Fruit fly (Drosophila melanogaster) ovary, adult (tissue): ENCODE data around the gene CG5412.

Experiments used
- CG17801 ChIP-seq: fragments of 200-800 bp; optimal IDR thresholded peaks from 2 replicates; lab custom pipeline; 2019; ENCODE audit warnings: missing biosample characterization, mild to moderate bottlenecking, missing genetic modification characterization, moderate library complexity; ENCODE audit not compliant: partially characterized antibody

The CG5412 gene

DNA sequence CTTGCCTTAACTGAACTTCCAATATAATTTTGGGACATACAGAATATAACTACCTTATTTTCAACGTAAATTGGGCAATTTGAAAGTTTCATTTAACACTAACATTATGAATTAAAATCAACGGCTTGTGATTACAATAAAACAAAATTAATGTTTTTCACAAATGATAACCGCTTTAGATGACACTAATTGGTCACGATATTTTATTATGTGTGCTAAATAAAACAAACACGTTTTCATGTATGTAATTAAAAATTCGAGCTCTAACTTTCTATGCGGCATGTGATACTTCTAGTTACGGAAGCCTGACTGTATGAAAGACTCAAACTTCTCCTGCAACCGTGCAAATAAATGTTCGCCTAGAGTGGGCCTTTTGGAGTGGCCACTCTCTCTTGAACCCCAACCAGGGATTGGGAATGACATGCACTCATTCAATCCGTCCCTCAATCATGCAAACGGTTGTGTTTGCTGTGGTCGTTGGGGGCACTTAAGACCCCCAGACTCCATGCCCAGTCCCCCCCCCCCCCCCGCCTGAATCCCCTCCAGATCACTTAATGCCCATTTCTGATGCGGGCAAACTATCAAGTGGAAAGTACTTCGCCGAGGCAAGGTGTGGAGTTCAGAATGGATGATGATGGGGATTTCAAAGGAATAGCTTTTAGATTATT lies 18.4 kb downstream of the CG5412 start:
- TF ChIP-seq CG17801: no peak

DNA sequence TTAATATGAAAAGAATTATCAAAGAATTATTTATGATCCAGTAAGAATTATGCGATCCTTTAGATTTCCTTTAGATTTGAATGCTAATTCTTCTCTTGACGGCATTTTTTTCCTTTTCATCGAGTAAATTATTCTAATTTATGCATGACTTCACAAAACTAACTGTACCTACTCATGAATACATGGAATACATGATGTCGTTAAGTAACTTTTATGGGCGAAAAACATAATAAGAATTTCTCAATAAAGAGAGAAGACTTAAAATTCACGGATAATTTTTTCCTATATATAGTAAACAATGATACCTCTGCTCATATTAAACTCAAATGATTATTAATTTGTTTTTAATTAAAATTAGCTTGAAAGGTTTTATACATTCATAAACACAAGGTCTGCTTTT lies 19.0 kb downstream of the CG5412 start:
- TF ChIP-seq CG17801: no peak

DNA sequence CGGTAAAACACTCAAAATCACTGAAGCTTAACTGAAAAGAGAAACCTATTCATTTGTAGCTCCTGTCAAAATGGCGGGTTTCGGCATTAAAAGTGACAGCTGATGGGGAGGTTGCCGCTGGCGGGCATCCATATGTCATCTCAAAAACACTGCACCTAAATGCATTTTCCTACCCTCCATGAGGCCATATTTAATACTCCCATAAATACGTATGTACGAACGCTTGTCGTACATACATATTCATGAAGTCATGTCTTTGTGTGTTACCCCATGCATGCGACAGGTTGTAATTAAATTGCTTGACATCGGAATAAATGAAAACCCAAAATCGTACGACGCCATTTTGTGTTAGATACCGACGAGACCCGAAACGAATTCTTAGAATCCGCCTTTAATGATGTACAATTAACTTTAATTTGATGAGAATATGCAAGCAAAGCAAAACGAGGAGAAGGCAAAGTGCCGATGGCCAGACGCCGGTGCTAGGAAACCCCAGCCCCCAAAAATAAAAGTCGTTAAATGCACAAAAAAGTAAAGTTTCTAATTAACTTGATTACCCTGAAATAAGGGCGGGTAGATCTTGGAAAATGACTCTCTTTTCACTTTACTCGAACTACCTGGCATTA lies 19.6 kb downstream of the CG5412 start:
- TF ChIP-seq CG17801: no peak

DNA sequence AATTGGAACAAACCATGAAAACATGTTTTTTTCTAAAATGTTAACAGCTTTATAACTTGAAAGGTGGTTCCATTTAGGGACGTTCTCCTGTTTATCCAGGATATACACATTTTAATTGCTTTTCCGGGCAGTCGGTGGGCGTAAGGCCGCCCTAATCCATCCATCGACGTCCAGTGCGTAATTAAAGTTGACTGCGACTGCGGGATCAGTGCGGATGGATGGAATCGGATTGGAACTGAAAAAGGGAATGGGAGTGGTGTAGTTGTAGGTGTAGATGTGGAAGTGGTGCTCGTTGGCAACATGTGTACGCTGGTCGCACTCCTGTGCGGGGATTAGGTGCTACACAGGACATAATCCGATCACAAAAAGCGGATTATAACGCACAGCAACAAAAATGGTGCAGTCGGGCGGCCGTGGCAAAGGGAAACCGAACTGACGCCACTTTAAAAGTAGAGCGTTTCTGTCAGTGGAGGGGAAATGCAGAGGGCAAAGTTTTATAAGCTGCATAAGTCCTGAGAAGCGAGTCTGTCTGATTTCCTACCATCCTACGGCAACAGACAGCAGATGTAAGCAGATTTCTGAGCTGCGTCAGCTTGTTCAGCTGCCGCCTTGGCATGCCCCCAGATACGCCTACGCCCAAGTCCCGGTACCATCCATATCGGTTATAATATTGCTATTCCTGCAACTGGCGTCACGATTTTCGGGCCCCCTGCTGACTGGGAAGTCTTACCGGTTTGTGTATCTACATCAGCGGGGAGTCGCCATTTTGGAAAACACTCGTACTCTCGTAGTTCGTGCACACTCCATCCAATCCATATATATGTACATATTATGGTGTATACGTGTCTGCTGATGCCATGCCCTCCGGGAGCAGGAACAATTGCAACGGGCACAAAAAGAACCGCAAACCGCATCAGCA lies 20.8 kb downstream of the CG5412 start:
- no peak for TF ChIP-seq CG17801

DNA sequence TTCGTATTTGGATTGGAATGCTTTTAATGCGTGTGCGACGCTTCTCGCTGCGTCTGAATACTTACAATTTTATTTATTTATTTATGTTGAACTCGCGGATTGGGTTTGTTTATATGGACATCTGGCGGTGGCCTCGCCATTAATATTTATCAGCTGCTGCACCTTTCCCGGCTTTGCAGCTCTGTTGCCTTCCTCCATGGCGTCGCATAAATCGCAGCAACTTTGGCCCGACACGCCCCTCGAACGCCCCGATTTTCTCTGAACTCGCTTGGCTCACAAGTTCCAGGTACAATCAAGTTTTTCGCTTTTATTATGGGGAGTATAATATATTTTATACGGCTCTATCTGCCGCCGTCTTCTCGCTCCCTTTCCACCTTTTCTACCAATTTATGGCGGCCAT lies 23.3 kb downstream of the CG5412 start:
- no peak for TF ChIP-seq CG17801

DNA sequence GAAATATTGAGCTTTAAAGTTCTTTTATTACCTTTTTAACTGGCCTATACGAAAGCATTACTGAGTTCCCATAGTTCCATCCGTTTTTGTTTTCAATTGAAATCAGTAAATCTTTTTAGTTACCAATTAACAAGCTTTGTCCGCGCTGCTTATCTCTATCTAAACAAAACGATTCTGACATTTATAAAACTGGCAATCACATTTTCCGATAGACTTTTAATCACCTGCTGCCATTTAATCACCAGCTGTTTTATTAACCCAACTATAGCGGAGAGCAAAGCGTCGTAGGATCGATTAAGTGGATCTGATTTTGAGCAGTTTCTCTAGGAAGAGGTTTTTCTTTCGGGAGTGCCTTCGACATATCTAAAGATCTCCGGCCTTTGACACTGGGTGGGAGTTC lies 25.7 kb downstream of the CG5412 start:
- TF ChIP-seq CG17801: no peak

DNA sequence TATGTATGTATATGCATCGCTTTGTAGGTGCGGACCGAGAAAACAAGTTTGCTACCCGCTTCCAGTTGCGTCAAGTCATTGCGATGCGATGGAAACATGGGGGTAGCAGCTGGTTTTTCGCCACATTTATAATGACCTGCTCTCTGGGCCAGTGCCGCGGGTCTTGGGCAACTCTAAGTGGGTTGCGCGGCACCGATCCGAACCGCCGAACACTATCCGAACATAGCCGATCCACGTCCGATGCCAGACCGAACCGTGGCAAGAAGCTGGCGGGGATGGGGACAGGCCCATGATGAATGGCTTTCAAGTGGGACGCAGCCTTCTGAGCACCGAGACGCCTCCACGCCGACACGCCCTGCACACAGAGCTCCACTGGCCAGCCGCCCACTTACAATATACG lies 27.2 kb downstream of the CG5412 start:
- no peak for TF ChIP-seq CG17801

DNA sequence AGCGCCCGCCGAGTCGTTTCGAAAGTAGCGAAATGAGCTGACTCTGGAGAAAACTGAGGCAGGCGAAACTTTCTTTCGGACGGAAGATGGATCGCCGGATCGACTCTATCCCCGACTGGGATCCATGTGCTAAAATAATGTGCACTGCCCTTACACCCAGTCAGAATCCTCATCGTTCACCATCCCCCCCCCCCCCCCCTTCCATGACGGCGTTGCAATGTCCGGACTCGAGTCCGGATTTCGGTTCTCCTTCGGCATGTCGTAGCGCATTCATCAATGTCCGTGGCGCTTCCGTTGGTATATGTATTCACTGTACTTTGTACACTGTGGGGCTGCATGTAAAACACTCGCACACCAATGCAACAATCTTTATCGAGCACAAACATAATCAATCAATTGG lies 28.2 kb downstream of the CG5412 start:
- TF ChIP-seq CG17801: no peak

DNA sequence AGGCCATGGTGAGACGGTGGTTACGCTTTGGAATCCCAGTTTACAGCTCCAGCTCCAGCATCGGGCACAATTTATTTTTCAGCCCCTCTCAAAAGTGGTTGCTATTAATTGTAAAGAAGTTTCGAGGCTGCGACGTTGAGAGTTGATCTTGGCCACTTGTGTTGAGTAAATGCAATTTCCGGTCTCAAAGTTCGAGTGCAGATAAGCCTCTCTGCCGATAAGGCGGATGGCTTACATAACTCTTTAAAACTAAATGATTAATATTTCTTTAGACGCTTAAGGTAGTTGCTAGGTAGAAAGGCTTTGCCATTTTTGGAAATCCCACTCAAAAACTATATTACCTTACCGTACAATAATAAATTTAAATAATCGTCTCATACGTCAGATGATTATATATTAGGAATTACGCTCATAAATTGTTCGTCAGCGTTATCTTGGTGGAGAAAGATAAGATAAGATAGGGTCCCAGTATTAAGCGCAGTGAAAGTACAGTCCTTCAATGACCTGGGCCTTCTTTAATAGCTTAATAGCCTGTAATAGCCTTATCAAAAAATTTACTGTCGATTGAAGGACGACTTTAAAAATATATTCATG lies 28.8 kb downstream of the CG5412 start:
- TF ChIP-seq CG17801: no peak

DNA sequence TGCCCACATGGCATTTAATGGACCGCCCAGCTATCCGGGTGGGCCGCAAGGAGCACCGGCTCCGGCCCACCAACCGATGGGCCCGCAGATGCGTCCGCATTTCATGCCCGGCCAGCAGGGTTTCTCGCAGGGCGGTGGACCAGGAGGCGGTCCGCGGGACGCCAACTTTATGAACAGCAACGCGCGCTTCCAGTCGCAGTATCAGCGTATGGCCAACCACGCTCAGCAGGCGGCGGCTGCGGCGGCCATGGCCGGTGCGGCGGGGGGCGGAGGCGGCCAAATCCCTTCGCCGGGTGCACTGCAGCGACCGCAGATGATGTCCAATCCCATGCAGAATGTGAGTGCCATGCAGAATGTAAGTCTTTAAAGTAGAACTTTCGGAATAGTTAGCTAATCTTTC lies 31.3 kb downstream of the CG5412 start:
- no peak for TF ChIP-seq CG17801

DNA sequence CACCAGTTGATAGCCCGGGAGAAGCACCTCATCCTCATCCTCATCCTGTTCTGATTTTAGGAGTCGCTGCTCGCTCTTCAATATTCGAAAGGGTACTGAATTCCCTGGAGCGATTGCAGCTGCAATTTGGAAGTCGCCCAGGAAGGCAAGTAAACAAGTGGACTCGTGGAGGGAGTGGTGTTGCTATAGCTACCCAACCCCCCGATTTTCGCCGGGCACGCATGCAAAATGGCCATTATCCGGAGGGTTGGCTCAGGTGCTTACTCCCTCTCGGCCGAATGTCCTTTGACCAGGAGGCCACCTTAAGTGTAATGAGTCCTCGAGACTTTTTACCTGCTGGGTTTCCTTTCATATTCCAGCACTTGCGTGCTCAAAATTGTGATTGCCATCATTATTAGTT lies 39.9 kb downstream of the CG5412 start, which contains the start of gene CG15923:
Gene CG15923 (minus strand): TSS at position 101 of the 400 bp plus-strand sequence.
- no peak for TF ChIP-seq CG17801

DNA sequence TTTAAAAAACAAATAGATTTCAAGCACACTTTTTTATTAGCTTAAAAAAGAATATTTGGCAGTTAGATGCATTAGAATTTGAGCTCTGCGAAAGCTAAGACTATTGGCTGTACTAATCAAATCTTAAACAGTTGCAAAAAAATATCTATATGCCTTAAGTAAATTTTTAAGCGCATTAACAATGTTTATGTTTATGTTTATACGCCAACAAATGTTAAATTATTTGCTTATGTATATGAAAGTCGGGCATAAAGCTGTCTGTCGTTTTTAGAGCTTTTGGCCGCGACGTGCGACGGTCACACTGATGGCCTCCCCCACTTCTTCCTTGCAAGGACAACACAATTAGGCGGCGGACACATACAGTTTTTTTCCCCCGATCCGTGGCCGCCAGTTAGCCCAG lies 40.7 kb downstream of the CG5412 start, which contains the start of gene CG5466:
Gene CG5466 (plus strand): TSS at position 301 of the 400 bp plus-strand sequence.
- TF ChIP-seq CG17801: no peak

DNA sequence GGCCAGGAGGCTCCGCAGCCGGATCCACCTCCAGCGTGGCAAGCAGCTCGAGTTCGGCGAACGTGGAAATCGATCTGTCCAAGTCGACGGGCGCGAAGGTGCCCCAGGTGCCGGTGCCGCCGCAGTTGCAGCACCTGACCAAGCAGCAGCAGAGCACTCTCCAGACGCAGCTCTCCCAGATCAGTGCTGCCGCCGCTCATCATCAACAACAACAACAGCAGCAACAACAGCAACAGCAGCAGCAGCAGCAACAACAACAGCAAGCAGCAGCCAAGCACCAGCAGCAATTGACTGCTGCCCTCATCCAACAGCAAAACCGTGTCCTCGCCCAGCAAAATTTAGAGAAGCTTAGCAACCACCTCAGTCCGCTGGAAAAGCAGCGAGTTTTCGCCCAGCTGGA lies 42.1 kb downstream of the CG5412 start:
- no peak for TF ChIP-seq CG17801

DNA sequence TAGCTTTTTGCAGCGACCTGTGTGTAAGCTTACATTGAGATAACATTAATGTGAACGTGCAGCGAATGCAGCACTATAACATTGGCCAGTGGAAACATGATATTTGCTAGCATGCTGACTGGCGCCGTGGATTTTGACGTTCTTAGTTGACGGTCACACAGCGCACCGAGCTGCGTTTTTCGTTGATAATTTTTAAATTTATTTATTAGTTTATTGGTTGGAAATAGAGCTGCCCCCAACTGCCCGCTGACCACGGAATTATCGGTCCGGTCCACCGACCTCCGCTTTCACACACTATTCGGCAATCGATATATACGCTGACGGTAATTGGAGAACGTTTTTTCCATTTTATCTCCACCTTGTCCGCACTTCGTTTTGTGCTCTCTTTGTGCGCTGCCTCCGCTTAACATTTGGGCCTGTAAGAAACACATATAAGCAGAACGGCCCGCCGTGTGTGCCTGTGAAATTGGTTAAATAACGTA lies 45.0 kb downstream of the CG5412 start, which contains the start of gene H:
Gene H (plus strand): TSS at position 134 of the 482 bp plus-strand sequence.
- TF ChIP-seq CG17801: no peak

DNA sequence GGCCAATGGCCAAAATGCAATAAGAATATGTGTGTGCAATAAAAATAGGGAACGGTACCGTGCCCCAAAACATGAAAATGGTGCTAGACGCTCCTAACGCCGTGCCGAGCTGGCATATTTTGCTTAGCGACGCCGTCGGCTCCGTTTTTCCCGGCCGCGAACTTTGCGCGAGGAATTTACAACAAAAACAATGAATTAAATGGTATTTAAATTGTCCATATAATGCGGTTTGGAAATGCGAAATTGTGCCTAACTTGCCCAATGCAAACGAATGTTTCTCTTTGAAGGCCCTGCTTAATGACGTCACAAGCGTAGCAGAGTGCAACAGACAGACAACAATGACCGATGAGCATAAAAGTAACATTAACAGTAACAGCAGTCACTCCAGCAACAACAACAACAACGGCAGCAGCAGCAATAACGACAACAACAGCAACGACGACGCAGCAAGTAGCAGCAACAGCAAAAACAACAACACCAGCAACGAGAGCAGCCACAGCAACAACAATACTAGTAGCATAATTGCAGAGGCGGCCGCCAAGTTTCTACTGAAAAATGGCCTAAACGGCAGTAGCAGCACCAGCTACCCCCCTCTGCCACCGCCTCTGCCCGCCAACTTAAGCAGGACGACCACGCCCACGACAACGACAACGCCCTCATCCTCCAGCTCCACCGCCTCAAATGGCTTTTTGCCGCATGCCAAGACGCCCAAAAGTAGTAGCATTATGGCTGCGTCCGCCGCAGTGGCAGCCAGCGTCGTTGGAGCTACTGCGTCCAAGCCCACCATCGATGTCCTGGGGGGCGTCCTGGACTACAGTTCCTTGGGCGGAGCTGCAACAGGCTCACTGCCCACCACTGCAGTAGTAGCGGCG lies 45.7 kb downstream of the CG5412 start:
- TF ChIP-seq CG17801: no peak

DNA sequence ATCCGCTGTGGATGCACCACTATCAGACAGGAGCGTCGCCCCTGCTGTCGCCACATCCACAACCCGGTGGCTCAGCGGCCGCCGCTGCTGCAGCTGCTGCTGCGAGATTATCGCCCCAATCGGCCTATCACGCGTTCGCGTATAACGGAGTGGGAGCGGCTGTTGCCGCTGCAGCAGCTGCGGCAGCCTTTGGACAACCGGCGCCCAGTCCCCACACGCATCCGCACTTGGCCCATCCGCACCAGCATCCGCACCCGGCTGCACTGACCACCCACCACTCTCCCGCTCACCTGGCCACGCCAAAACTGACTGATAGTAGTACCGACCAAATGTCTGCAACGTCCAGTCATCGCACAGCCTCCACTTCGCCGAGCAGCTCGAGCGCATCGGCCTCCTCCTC lies 49.3 kb downstream of the CG5412 start:
- TF ChIP-seq CG17801: no peak
